Worm (Caenorhabditis elegans) whole organism, L1 larva: Measurements from ENCODE around the gene F12A10.6.

Source experiments
- C16A3.4 ChIP-seq: fragments of 150-350 bp; optimal IDR thresholded peaks from 2 replicates; lab custom pipeline; 2014; ENCODE audit warnings: missing biosample characterization, missing genetic modification characterization
- blmp-1 ChIP-seq: fragments of 150-350 bp; optimal IDR thresholded peaks from 2 replicates; lab custom pipeline; 2014; ENCODE audit warnings: missing biosample characterization, missing genetic modification characterization
- ceh-82 ChIP-seq, 3 experiments: fragments of 150-350 bp in 1 of 3; sonication (generic microtip) in 2 of 3; optimal IDR thresholded peaks; 2 replicates each; lab custom pipeline; 2014 to 2017; ENCODE audit warnings: missing biosample characterization in 3 of 3, missing genetic modification characterization in 3 of 3
- ces-1 ChIP-seq: fragments of 150-350 bp; optimal IDR thresholded peaks from 2 replicates; lab custom pipeline; 2014; ENCODE audit warnings: missing biosample characterization, missing genetic modification reagents, missing genetic modification characterization
- efl-1 ChIP-seq, 4 experiments: fragments of 150-350 bp; optimal IDR thresholded peaks in 3 of 4; peaks in 1 of 4; 1 replicate in 1 of 4; 2 replicates in 3 of 4; lab custom pipeline; 2014; ENCODE audit warnings: missing biosample characterization in 2 of 4, missing genetic modification characterization in 2 of 4, missing genetic modification reagents in 2 of 4
- efl-3 ChIP-seq: fragments of 200-800 bp; sonication (Bioruptor generic); optimal IDR thresholded peaks from 2 replicates; lab custom pipeline; 2018; ENCODE audit warnings: mild to moderate bottlenecking, missing genetic modification characterization, missing compliant biosample characterization
- egl-13 ChIP-seq: sonication (generic microtip); optimal IDR thresholded peaks from 2 replicates; lab custom pipeline; 2016; ENCODE audit warnings: missing genotype, missing genetic modification reagents, missing genetic modification characterization, missing compliant biosample characterization
- elt-3 ChIP-seq, 6 experiments: fragments of 150-350 bp in 1 of 6; sonication (generic microtip); optimal IDR thresholded peaks; 2 replicates each; lab custom pipeline; 2017 to 2018; ENCODE audit warnings: missing biosample characterization in 6 of 6, missing genetic modification characterization in 6 of 6, inconsistent platforms in 1 of 6
- ets-5 ChIP-seq: fragments of 200-800 bp; sonication (Bioruptor generic); IDR thresholded peaks from 2 replicates; pipeline ENCODE4 v1.3.6; 2022; ENCODE audit warnings: missing genetic modification characterization, missing compliant biosample characterization
- fkh-10 ChIP-seq: sonication (generic microtip); optimal IDR thresholded peaks from 2 replicates; lab custom pipeline; 2017; ENCODE audit warnings: missing biosample characterization, missing genetic modification reagents, missing genetic modification characterization
- fkh-4 ChIP-seq: sonication (generic microtip); optimal IDR thresholded peaks from 2 replicates; lab custom pipeline; 2016; ENCODE audit warnings: missing compliant biosample characterization, missing genetic modification characterization, borderline replicate concordance
- grh-1 ChIP-seq: fragments of 200-800 bp; sonication (Bioruptor generic); IDR thresholded peaks from 2 replicates; pipeline ENCODE4 v1.3.6; 2022; ENCODE audit warnings: missing genetic modification reagents, missing genetic modification characterization, missing compliant biosample characterization
- irx-1 ChIP-seq: sonication (generic microtip); optimal IDR thresholded peaks from 2 replicates; lab custom pipeline; 2016; ENCODE audit warnings: missing genetic modification characterization, missing compliant biosample characterization
- jun-1 ChIP-seq: fragments of 150-350 bp; optimal IDR thresholded peaks from 2 replicates; lab custom pipeline; 2014; ENCODE audit warnings: missing biosample characterization, missing genetic modification reagents, missing genetic modification characterization
- lin-14 ChIP-seq: fragments of 200-800 bp; sonication (Bioruptor generic); optimal IDR thresholded peaks from 2 replicates; lab custom pipeline; 2018; ENCODE audit warnings: mild to moderate bottlenecking, missing genetic modification characterization, moderate library complexity, missing compliant biosample characterization
- lin-35 ChIP-seq, 2 experiments: fragments of 150-350 bp; optimal IDR thresholded peaks; 2 replicates each; lab custom pipeline; 2014; ENCODE audit warnings: missing biosample characterization in 2 of 2, missing genetic modification characterization in 2 of 2, missing genetic modification reagents in 2 of 2
- mef-2 ChIP-seq: fragments of 150-350 bp; optimal IDR thresholded peaks from 2 replicates; lab custom pipeline; 2014; ENCODE audit warnings: missing biosample characterization, missing genetic modification characterization
- nhr-11 ChIP-seq: fragments of 150-350 bp; optimal IDR thresholded peaks from 2 replicates; lab custom pipeline; 2014; ENCODE audit warnings: missing biosample characterization, missing genetic modification characterization
- nhr-12 ChIP-seq: sonication (generic microtip); optimal IDR thresholded peaks from 2 replicates; lab custom pipeline; 2017; ENCODE audit warnings: missing biosample characterization, missing genetic modification characterization
- nhr-20 ChIP-seq: sonication (generic microtip); optimal IDR thresholded peaks from 2 replicates; lab custom pipeline; 2016; ENCODE audit warnings: mild to moderate bottlenecking, missing genetic modification characterization, missing compliant biosample characterization
- nhr-28 ChIP-seq: fragments of 150-350 bp; optimal IDR thresholded peaks from 2 replicates; lab custom pipeline; 2014; ENCODE audit warnings: missing biosample characterization, missing genetic modification characterization
- nhr-71 ChIP-seq: sonication (generic microtip); optimal IDR thresholded peaks from 2 replicates; lab custom pipeline; 2016; ENCODE audit warnings: mild to moderate bottlenecking, missing genetic modification characterization, moderate library complexity, missing compliant biosample characterization
- nhr-77 ChIP-seq: fragments of 150-350 bp; optimal IDR thresholded peaks from 2 replicates; lab custom pipeline; 2014; ENCODE audit warnings: missing biosample characterization, missing genetic modification characterization
- nhr-85 ChIP-seq: sonication (generic microtip); peaks from one replicate; lab custom pipeline; 2016; ENCODE audit warnings: missing genetic modification characterization, inconsistent platforms, missing compliant biosample characterization
- pqm-1 ChIP-seq: sonication (generic microtip); optimal IDR thresholded peaks from 3 replicates; lab custom pipeline; 2017; ENCODE audit warnings: missing biosample characterization, missing genetic modification characterization
- rnt-1 ChIP-seq: sonication (generic microtip); optimal IDR thresholded peaks from 2 replicates; lab custom pipeline; 2016; ENCODE audit warnings: mild to moderate bottlenecking, missing genetic modification characterization, moderate library complexity, missing compliant biosample characterization
- snpc-4 ChIP-seq: fragments of 150-350 bp; optimal IDR thresholded peaks from 2 replicates; lab custom pipeline; 2014; ENCODE audit warnings: missing biosample characterization, missing genetic modification characterization
- snu-23 ChIP-seq: sonication (generic microtip); optimal IDR thresholded peaks from 2 replicates; lab custom pipeline; 2016; ENCODE audit warnings: missing genetic modification characterization, missing compliant biosample characterization
- sox-4 ChIP-seq: sonication (generic microtip); optimal IDR thresholded peaks from 2 replicates; lab custom pipeline; 2016; ENCODE audit warnings: missing genetic modification characterization, missing compliant biosample characterization
- sptf-1 ChIP-seq: fragments of 150-350 bp; optimal IDR thresholded peaks from 2 replicates; lab custom pipeline; 2014; ENCODE audit warnings: missing biosample characterization, missing genetic modification characterization
- sup-37 ChIP-seq: fragments of 200-800 bp; sonication (Bioruptor generic); optimal IDR thresholded peaks from 2 replicates; lab custom pipeline; 2018; ENCODE audit warnings: mild to moderate bottlenecking, missing genetic modification characterization, missing compliant biosample characterization
- tbx-2 ChIP-seq: sonication (generic microtip); optimal IDR thresholded peaks from 2 replicates; lab custom pipeline; 2016; ENCODE audit warnings: missing genetic modification characterization, missing compliant biosample characterization
- tlp-1 ChIP-seq: fragments of 150-350 bp; optimal IDR thresholded peaks from 2 replicates; lab custom pipeline; 2014; ENCODE audit warnings: missing biosample characterization, missing genetic modification characterization
- unc-86 ChIP-seq: sonication (generic microtip); optimal IDR thresholded peaks from 2 replicates; lab custom pipeline; 2016; ENCODE audit warnings: missing genetic modification characterization, missing compliant biosample characterization
- unc-98 ChIP-seq: fragments of 200-800 bp; sonication (Bioruptor generic); IDR thresholded peaks from 2 replicates; pipeline ENCODE4 v1.3.6; 2022; ENCODE audit warnings: missing genetic modification characterization, missing compliant biosample characterization
- vab-15 ChIP-seq: sonication (generic microtip); optimal IDR thresholded peaks from 2 replicates; lab custom pipeline; 2017; ENCODE audit warnings: missing genotype, mild to moderate bottlenecking, missing genetic modification characterization, missing compliant biosample characterization
- zag-1 ChIP-seq: fragments of 150-350 bp; optimal IDR thresholded peaks from 2 replicates; lab custom pipeline; 2014; ENCODE audit warnings: missing biosample characterization, missing genetic modification characterization

The F12A10.6 gene

DNA sequence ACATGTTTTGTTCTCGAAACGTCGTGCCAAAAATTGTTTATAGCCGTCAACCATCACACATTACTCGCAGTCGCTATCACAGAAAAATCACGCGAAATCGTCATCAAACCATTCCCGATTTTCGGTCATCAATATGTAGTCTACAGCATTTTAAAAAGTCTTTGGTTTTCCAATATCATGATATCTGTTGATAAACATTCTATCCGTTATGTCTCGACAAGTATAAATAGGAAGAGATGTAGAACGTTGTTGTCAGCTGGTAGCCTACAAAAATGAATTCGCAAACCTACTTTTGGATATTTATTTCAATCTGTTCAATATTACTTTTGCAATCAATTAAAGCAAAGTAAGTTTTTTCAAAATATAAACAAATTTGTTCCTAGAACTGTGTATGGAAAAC lies 2.1 kb upstream of the F12A10.6 start, which contains the start of gene F12A10.1:
Gene F12A10.1, plus strand, starts transcription at position 166 of the 400 bp plus-strand sequence.
- TF ChIP-seq nhr-85 (tag; lab: Kevin White, UChicago) (peak; percentile 60), ets-5 (GFP tag; lab: Robert Waterston, UW) (no peak), mef-2 (no peak), lin-14 (GFP tag; lab: Kevin White, UChicago) (peak; percentile 43), elt-3 (tag; optimal IDR thresholded peaks at IDR 0.05; lab: Kevin White, UChicago) (peak in 2 of 6 experiments; percentile 1 to 62), pqm-1 (tag; lab: Kevin White, UChicago) (no peak), tlp-1 (tag; lab: Kevin White, UChicago) (no peak), sox-4 (tag; lab: Kevin White, UChicago) (no peak), nhr-20 (peak; percentile 52), blmp-1 (tag; lab: Kevin White, UChicago) (peak; percentile 6), fkh-4 (no peak)

DNA sequence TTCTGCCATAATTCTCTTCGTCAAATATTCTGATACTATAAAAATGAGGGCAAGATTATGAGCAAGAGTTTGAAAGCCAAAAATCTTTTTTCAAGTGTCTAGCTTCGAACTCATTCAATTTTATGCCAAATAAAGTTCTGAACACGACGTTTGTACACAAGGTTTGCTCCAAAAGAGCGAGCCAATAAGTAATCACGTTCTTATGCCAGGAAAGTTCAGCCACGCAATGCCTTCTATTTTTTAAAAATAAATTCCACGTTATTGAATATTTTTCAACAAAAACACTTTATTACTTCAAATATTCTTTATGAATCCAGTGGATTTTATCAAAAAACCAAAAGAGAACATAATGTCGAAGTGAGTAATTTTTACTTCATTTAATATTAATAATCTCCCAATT lies 6.5 kb downstream of the F12A10.6 start, which contains the start of gene nep-5:
Gene nep-5, plus strand, starts transcription at position 301 of the 400 bp plus-strand sequence.
- TF ChIP-seq unc-98 (GFP tag; lab: Robert Waterston, UW) (no peak), nhr-11 (tag; lab: Kevin White, UChicago) (no peak), nhr-12 (no peak), sup-37 (GFP tag; lab: Kevin White, UChicago) (no peak), ces-1 (GFP tag; lab: Kevin White, UChicago) (no peak), efl-3 (GFP tag; lab: Kevin White, UChicago) (no peak), fkh-10 (GFP tag; lab: Kevin White, UChicago) (no peak), zag-1 (tag; lab: Kevin White, UChicago) (no peak), snpc-4 (tag; lab: Kevin White, UChicago) (no peak), lin-35 (GFP tag; optimal IDR thresholded peaks at IDR 0.05; lab: Kevin White, UChicago) (no peak), jun-1 (tag; lab: Kevin White, UChicago) (no peak), egl-13 (tag; lab: Kevin White, UChicago) (no peak), C16A3.4 (no peak), nhr-85 (tag; lab: Kevin White, UChicago) (no peak), sptf-1 (tag; lab: Kevin White, UChicago) (no peak), nhr-28 (no peak), fkh-4 (no peak), ceh-82 (tag; optimal IDR thresholded peaks at IDR 0.05; lab: Kevin White, UChicago) (no peak)
- TF ChIP-seq, all 84 proteins: peak for 0

ce11 chrII:5481982-5482381 lies 12.3 kb downstream of the F12A10.6 start, which contains the start of gene cal-8:
TSS of gene cal-8 (minus strand) at chrII:5482041.
- TF ChIP-seq jun-1 (tag; lab: Kevin White, UChicago): no peak
- TF ChIP-seq unc-98 (GFP tag; lab: Robert Waterston, UW): no peak
- no peak for TF ChIP-seq grh-1 (GFP tag; lab: Robert Waterston, UW)
- no peak for TF ChIP-seq nhr-77 (tag; lab: Kevin White, UChicago)
- TF ChIP-seq nhr-71 (tag; lab: Kevin White, UChicago): no peak
- TF ChIP-seq vab-15 (tag; lab: Kevin White, UChicago): no peak
- no peak for TF ChIP-seq ceh-82 (tag; optimal IDR thresholded peaks at IDR 0.05; lab: Kevin White, UChicago)
- TF ChIP-seq unc-86: no peak

DNA sequence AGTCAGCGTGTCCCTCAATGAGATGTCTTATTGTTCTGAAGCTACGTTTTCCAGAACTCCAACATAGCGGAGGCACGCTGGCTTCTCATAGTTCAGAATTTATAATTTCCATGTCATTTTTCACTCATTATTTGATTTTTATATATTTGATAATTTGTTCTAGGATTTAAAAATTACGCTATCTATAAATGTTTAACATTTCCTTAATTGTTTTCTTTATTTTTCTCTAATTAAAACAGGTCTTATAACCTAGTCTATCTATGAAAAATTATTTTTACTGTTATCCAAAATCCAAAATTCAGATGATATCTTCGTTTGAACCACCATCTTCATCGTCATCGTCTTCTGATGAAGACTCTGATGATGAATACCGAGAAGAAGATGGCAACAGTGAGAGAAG lies 16.0 kb downstream of the F12A10.6 start, which contains the start of gene F56D1.1:
Gene F56D1.1, plus strand, starts transcription at position 301 of the 400 bp plus-strand sequence.
- TF ChIP-seq jun-1 (tag; lab: Kevin White, UChicago) (no peak), ces-1 (GFP tag; lab: Kevin White, UChicago) (no peak), tbx-2 (tag; lab: Kevin White, UChicago) (no peak), snu-23 (no peak), rnt-1 (tag; lab: Kevin White, UChicago) (no peak), efl-1 (optimal IDR thresholded peaks at IDR 0.05; lab: Kevin White, UChicago) (no peak), efl-1 (GFP tag; optimal IDR thresholded peaks at IDR 0.05 in 1 of 2; lab: Kevin White, UChicago) (peak in 1 of 2 experiments; percentile 49), irx-1 (no peak), nhr-20 (no peak)
